Fruit fly (Drosophila melanogaster) whole organism, embryonic: Measurements from ENCODE around the gene CG9702.

Experiments
- Aef1 ChIP-seq: fragments of 200-800 bp; sonication (Bioruptor generic); IDR thresholded peaks from 3 replicates; pipeline ENCODE4 v1.3.6; 2022; ENCODE audit warnings: missing biosample characterization, missing genetic modification characterization
- CG1024 ChIP-seq: fragments of 200-800 bp; sonication (Bioruptor generic); IDR thresholded peaks from 2 replicates; pipeline ENCODE4 v1.3.6; 2022; ENCODE audit warnings: missing biosample characterization, missing genetic modification characterization
- CG10267 ChIP-seq: fragments of 200-800 bp; sonication (Bioruptor generic); optimal IDR thresholded peaks from 2 replicates; lab custom pipeline; 2018; ENCODE audit warnings: missing biosample characterization, mild to moderate bottlenecking, missing genetic modification characterization, moderate library complexity
- CG10565 ChIP-seq: fragments of 200-800 bp; sonication (Bioruptor generic); optimal IDR thresholded peaks from 3 replicates; lab custom pipeline; 2016; ENCODE audit warnings: missing biosample characterization, mild to moderate bottlenecking, missing genetic modification characterization
- CG11247 ChIP-seq: fragments of 200-800 bp; sonication (Bioruptor generic); IDR thresholded peaks from 2 replicates; pipeline ENCODE4 v1.3.6; 2022; ENCODE audit warnings: missing biosample characterization, missing genetic modification characterization
- CG12236 ChIP-seq: fragments of 200-800 bp; sonication (Bioruptor generic); optimal IDR thresholded peaks from 2 replicates; lab custom pipeline; 2016; ENCODE audit warnings: missing biosample characterization, missing genetic modification characterization
- CG14710 ChIP-seq: fragments of 200-800 bp; sonication (Bioruptor generic); optimal IDR thresholded peaks from 3 replicates; lab custom pipeline; 2019; ENCODE audit warnings: missing biosample characterization, mild to moderate bottlenecking, missing genetic modification characterization, moderate library complexity
- CG15011 ChIP-seq: fragments of 200-800 bp; sonication (Bioruptor generic); optimal IDR thresholded peaks from 3 replicates; lab custom pipeline; 2018; ENCODE audit warnings: missing biosample characterization, mild to moderate bottlenecking, missing genetic modification characterization
- CG15073 ChIP-seq: fragments of 200-800 bp; sonication (Bioruptor generic); optimal IDR thresholded peaks from 2 replicates; lab custom pipeline; 2016; ENCODE audit warnings: missing biosample characterization, missing genetic modification characterization
- CG18476 ChIP-seq: fragments of 200-800 bp; sonication (Bioruptor generic); optimal IDR thresholded peaks from 2 replicates; lab custom pipeline; 2016; ENCODE audit warnings: missing biosample characterization, mild to moderate bottlenecking, missing genetic modification characterization
- CG18599 ChIP-seq: fragments of 200-800 bp; sonication (Bioruptor generic); optimal IDR thresholded peaks from 3 replicates; lab custom pipeline; 2017; ENCODE audit warnings: missing biosample characterization, missing genetic modification characterization, mild to moderate bottlenecking, moderate library complexity, missing genetic modification reagents
- CG2129 ChIP-seq: fragments of 200-800 bp; sonication (Bioruptor generic); IDR thresholded peaks from 2 replicates; pipeline ENCODE4 v1.3.6; 2022; ENCODE audit warnings: missing biosample characterization, missing genetic modification characterization; ENCODE audit not compliant: partially characterized antibody
- CG2202 ChIP-seq: fragments of 200-800 bp; sonication (Bioruptor generic); optimal IDR thresholded peaks from 2 replicates; lab custom pipeline; 2018; ENCODE audit warnings: missing biosample characterization, mild to moderate bottlenecking, missing genetic modification characterization
- CG2875 ChIP-seq: fragments of 200-800 bp; sonication (Bioruptor generic); optimal IDR thresholded peaks from 2 replicates; lab custom pipeline; 2017; ENCODE audit warnings: missing biosample characterization, mild to moderate bottlenecking, missing genetic modification characterization, missing genetic modification reagents
- CG4404 ChIP-seq: fragments of 200-800 bp; sonication (Bioruptor generic); IDR thresholded peaks from 2 replicates; pipeline ENCODE4 v1.3.6; 2022; ENCODE audit warnings: missing biosample characterization, missing genetic modification characterization
- CG4617 ChIP-seq: fragments of 200-800 bp; sonication (Bioruptor generic); optimal IDR thresholded peaks from 3 replicates; lab custom pipeline; 2016; ENCODE audit warnings: missing biosample characterization, missing genetic modification characterization, borderline replicate concordance
- CG4707 ChIP-seq: fragments of 200-800 bp; sonication (Bioruptor generic); optimal IDR thresholded peaks from 2 replicates; lab custom pipeline; 2018; ENCODE audit warnings: missing biosample characterization, mild to moderate bottlenecking, missing genetic modification characterization, moderate library complexity
- CG6175 ChIP-seq: fragments of 200-800 bp; sonication (Bioruptor generic); IDR thresholded peaks from 3 replicates; pipeline ENCODE4 v1.3.6; 2022; ENCODE audit warnings: missing biosample characterization, missing genetic modification characterization
- CG6254 ChIP-seq: fragments of 200-800 bp; sonication (Bioruptor generic); optimal IDR thresholded peaks from 3 replicates; lab custom pipeline; 2017; ENCODE audit warnings: mild to moderate bottlenecking, missing biosample characterization, missing genetic modification reagents, missing genetic modification characterization
- CG6654 ChIP-seq: fragments of 200-800 bp; sonication (Bioruptor generic); optimal IDR thresholded peaks from 2 replicates; lab custom pipeline; 2017; ENCODE audit warnings: missing biosample characterization, mild to moderate bottlenecking, missing genetic modification characterization
- CG7745 ChIP-seq: fragments of 200-800 bp; sonication (Bioruptor generic); optimal IDR thresholded peaks from 2 replicates; lab custom pipeline; 2018; ENCODE audit warnings: missing biosample characterization, mild to moderate bottlenecking, missing genetic modification characterization, moderate library complexity
- CG8089 ChIP-seq: fragments of 200-800 bp; sonication (Bioruptor generic); optimal IDR thresholded peaks from 3 replicates; lab custom pipeline; 2016; ENCODE audit warnings: missing biosample characterization, missing genetic modification characterization
- CG8924 ChIP-seq: fragments of 200-800 bp; optimal IDR thresholded peaks from 3 replicates; lab custom pipeline; 2019; ENCODE audit warnings: missing biosample characterization, mild to moderate bottlenecking, missing genetic modification characterization, moderate library complexity
- Dad ChIP-seq: fragments of 200-800 bp; sonication (Bioruptor generic); optimal IDR thresholded peaks from 3 replicates; lab custom pipeline; 2016; ENCODE audit warnings: missing biosample characterization, missing genetic modification characterization
- ERR ChIP-seq: fragments of 200-800 bp; sonication (Bioruptor generic); optimal IDR thresholded peaks from 2 replicates; lab custom pipeline; 2016; ENCODE audit warnings: missing biosample characterization, missing genetic modification characterization
- HLH54F ChIP-seq: fragments of 200-800 bp; sonication (Bioruptor generic); optimal IDR thresholded peaks from 3 replicates; lab custom pipeline; 2016; ENCODE audit warnings: missing biosample characterization, missing genetic modification characterization
- MTF-1 ChIP-seq: fragments of 200-800 bp; sonication (Bioruptor generic); optimal IDR thresholded peaks from 2 replicates; lab custom pipeline; 2018; ENCODE audit warnings: missing biosample characterization, mild to moderate bottlenecking, missing genetic modification characterization, borderline replicate concordance
- Neu2 ChIP-seq: fragments of 200-800 bp; sonication (Bioruptor generic); optimal IDR thresholded peaks from 3 replicates; lab custom pipeline; 2016; ENCODE audit warnings: missing biosample characterization, missing genetic modification characterization, borderline replicate concordance
- Optix ChIP-seq: fragments of 200-800 bp; sonication (Bioruptor generic); IDR thresholded peaks from 3 replicates; pipeline ENCODE4 v1.3.6; 2022; ENCODE audit warnings: missing biosample characterization, missing genetic modification characterization
- Ravus ChIP-seq: fragments of 200-800 bp; sonication (Bioruptor generic); IDR thresholded peaks from 2 replicates; pipeline ENCODE4 v1.3.6; 2022; ENCODE audit warnings: missing biosample characterization, missing genetic modification characterization
- Sry-δ ChIP-seq: fragments of 200-800 bp; sonication (Bioruptor generic); optimal IDR thresholded peaks from 2 replicates; lab custom pipeline; 2016; ENCODE audit warnings: missing biosample characterization, missing genetic modification characterization
- ap ChIP-seq: fragments of 200-800 bp; sonication (Bioruptor generic); IDR thresholded peaks from 2 replicates; pipeline ENCODE4 v1.3.6; 2022; ENCODE audit warnings: missing biosample characterization, missing genetic modification characterization
- ara ChIP-seq: fragments of 200-800 bp; sonication (Bioruptor generic); IDR thresholded peaks from 2 replicates; pipeline ENCODE4 v1.3.6; 2022; ENCODE audit warnings: missing biosample characterization, missing genetic modification characterization
- ato ChIP-seq: fragments of 200-800 bp; sonication (Bioruptor generic); IDR thresholded peaks from 2 replicates; pipeline ENCODE4 v1.3.6; 2022; ENCODE audit warnings: missing biosample characterization, missing genetic modification characterization; ENCODE audit not compliant: partially characterized antibody
- bowl ChIP-seq: fragments of 200-800 bp; sonication (Bioruptor generic); IDR thresholded peaks from 2 replicates; pipeline ENCODE4 v1.3.6; 2022; ENCODE audit warnings: missing biosample characterization, missing genetic modification characterization
- br ChIP-seq: fragments of >200 bp; optimal IDR thresholded peaks from 2 replicates; lab custom pipeline; 2017
- cas ChIP-seq: fragments of 200-800 bp; sonication (Bioruptor generic); IDR thresholded peaks from 2 replicates; pipeline ENCODE4 v1.3.6; 2022; ENCODE audit warnings: missing biosample characterization, missing genetic modification characterization
- en ChIP-seq: fragments of 200-800 bp; sonication (Bioruptor generic); optimal IDR thresholded peaks from 2 replicates; lab custom pipeline; 2016; ENCODE audit warnings: missing biosample characterization, missing genetic modification characterization
- eve ChIP-seq, 2 experiments: fragments of >200 bp; optimal IDR thresholded peaks; 2 replicates each; lab custom pipeline; 2017; ENCODE audit warnings: missing biosample characterization in 2 of 2, missing genetic modification characterization in 2 of 2
- eyg ChIP-seq: fragments of 200-800 bp; sonication (Bioruptor generic); optimal IDR thresholded peaks from 3 replicates; lab custom pipeline; 2016; ENCODE audit warnings: missing biosample characterization, missing genetic modification characterization
- gcm ChIP-seq: fragments of 200-800 bp; sonication (Bioruptor generic); optimal IDR thresholded peaks from 2 replicates; lab custom pipeline; 2019; ENCODE audit warnings: missing biosample characterization, mild to moderate bottlenecking, missing genetic modification characterization, moderate library complexity
- ham ChIP-seq: fragments of 200-800 bp; sonication (Bioruptor generic); IDR thresholded peaks from 2 replicates; pipeline ENCODE4 v1.3.6; 2022; ENCODE audit warnings: missing biosample characterization, missing genetic modification characterization
- lola ChIP-seq, 3 experiments: fragments of >200 bp in 2 of 3; fragments of 200-800 bp in 1 of 3; sonication (Bioruptor generic) in 1 of 3; optimal IDR thresholded peaks; 2 replicates each; lab custom pipeline; 2017 to 2019; ENCODE audit warnings: missing biosample characterization in 3 of 3, missing genetic modification characterization in 3 of 3, mild to moderate bottlenecking in 1 of 3, moderate library complexity in 1 of 3
- onecut ChIP-seq: fragments of 200-800 bp; sonication (Bioruptor generic); IDR thresholded peaks from 2 replicates; pipeline ENCODE4 v1.3.6; 2022; ENCODE audit warnings: missing biosample characterization, missing genetic modification characterization
- salm ChIP-seq: fragments of 200-800 bp; sonication (Bioruptor generic); optimal IDR thresholded peaks from 2 replicates; lab custom pipeline; 2018; ENCODE audit warnings: missing biosample characterization, mild to moderate bottlenecking, missing genetic modification characterization
- sima ChIP-seq: fragments of 200-800 bp; sonication (Bioruptor generic); optimal IDR thresholded peaks from 2 replicates; lab custom pipeline; 2016; ENCODE audit warnings: missing biosample characterization, missing genetic modification characterization
- tin ChIP-seq: fragments of 200-800 bp; sonication (Bioruptor generic); optimal IDR thresholded peaks from 3 replicates; lab custom pipeline; 2016; ENCODE audit warnings: missing biosample characterization, missing genetic modification characterization
- vvl ChIP-seq: fragments of 200-800 bp; sonication (Bioruptor generic); IDR thresholded peaks from 2 replicates; pipeline ENCODE4 v1.3.6; 2022; ENCODE audit warnings: missing biosample characterization, missing genetic modification characterization
- zfh1 ChIP-seq: fragments of 200-800 bp; sonication (Bioruptor generic); IDR thresholded peaks from 3 replicates; pipeline ENCODE4 v1.3.6; 2022; ENCODE audit warnings: missing biosample characterization, missing genetic modification characterization

Gene CG9702

DNA sequence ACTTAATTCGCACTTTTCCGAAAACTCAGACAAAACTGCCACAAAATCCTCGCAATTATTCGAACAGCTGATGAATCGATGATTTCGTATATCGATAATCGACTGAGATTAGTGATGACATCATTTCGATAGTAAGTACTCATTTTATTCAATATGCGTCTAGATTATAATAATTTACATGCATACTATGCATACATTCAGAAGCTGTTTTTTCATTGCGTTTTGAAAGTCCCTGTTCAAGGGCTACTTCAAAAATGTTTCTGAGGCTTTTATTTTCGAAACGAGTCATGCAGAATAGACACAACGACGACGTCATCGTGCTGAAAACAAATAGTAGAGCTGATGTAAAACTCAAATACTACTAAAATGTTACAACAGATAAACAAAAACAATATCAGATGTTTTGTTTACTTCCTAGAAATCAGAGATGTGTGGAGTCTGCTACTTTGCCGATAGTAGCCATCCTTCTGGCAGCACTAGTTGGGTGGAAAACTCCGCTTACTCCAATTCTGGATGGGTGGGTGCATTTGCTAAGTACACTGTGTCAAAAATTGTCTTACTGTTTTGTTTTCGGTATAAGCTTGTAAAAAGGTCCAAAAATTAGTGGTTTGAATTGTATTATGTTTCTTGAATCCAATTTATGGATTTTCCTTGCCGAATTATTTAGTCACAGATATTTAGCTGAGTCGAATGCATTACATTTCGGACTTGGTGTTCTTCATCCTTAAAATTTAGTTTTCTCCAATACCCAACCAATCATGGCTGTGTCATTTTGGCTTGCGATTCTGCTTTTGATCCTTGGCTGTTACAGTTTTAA is 22.4 kb downstream of the CG9702 start, which contains the start of the genes CG2246 and CG31021 (continued):
- TF ChIP-seq zfh1 (GFP tag; lab: Robert Waterston, UW) (peak; percentile 37; the same call in 2 of the 3 replicates), sima (GFP tag; lab: Kevin White, UChicago) (no peak), en (GFP tag; lab: Kevin White, UChicago) (no peak), ERR (GFP tag; lab: Kevin White, UChicago) (peak; percentile 30), lola (GFP tag; optimal IDR thresholded peaks at IDR 0.05; lab: Kevin White, UChicago) (peak in 1 of 3 experiments; percentile 52), CG2129 (GFP tag; lab: Robert Waterston, UW) (peak; percentile 51), Aef1 (GFP tag; lab: Robert Waterston, UW) (peak; percentile 43; the same call in 2 of the 3 replicates), cas (GFP tag; lab: Robert Waterston, UW) (no peak), CG15073 (GFP tag; lab: Kevin White, UChicago) (no peak), CG4707 (GFP tag; lab: Kevin White, UChicago) (no peak), eyg (GFP tag; lab: Kevin White, UChicago) (no peak), Neu2 (GFP tag; lab: Kevin White, UChicago) (no peak), ham (GFP tag; lab: Robert Waterston, UW) (no peak), CG2202 (tag; lab: Kevin White, UChicago) (no peak), CG18599 (no peak), CG8924 (peak; percentile 71), CG10267 (tag; lab: Kevin White, UChicago) (peak; percentile 53), ato (peak; percentile 76), ara (GFP tag; lab: Robert Waterston, UW) (peak; percentile 42; the same call in 1 of the 2 replicates), Optix (GFP tag; lab: Robert Waterston, UW) (no peak), ap (GFP tag; lab: Robert Waterston, UW) (no peak), Sry-δ (GFP tag; lab: Kevin White, UChicago) (peak; percentile 99), CG10565 (GFP tag; lab: Kevin White, UChicago) (no peak), CG14710 (tag; lab: Kevin White, UChicago) (peak; percentile 73), HLH54F (GFP tag; lab: Kevin White, UChicago) (peak; percentile 72), Ravus (GFP tag; lab: Robert Waterston, UW) (no peak), br (lab: Kevin White, UChicago) (no peak), CG7745 (tag; lab: Kevin White, UChicago) (no peak), gcm (no peak), CG4617 (peak; percentile 54), onecut (GFP tag; lab: Robert Waterston, UW) (no peak), CG15011 (GFP tag; lab: Kevin White, UChicago) (no peak), CG18476 (GFP tag; lab: Kevin White, UChicago) (peak; percentile 2), CG11247 (GFP tag; lab: Robert Waterston, UW) (peak; percentile 54; the same call in 1 of the 2 replicates), CG6654 (GFP tag; lab: Kevin White, UChicago) (no peak), CG8089 (no peak), CG6175 (GFP tag; lab: Robert Waterston, UW) (0 out of 3 replicates have a peak, but pooled peaks have one; percentile 33), CG12236 (no peak), CG2875 (GFP tag; lab: Kevin White, UChicago) (no peak), salm (tag; lab: Kevin White, UChicago) (no peak), vvl (GFP tag; lab: Robert Waterston, UW) (peak; percentile 80; the same call in 1 of the 2 replicates), CG6254 (no peak), Dad (GFP tag; lab: Kevin White, UChicago) (peak; percentile 57), MTF-1 (no peak), tin (GFP tag; lab: Kevin White, UChicago) (peak; percentile 58), eve (GFP tag; optimal IDR thresholded peaks at IDR 0.05; lab: Kevin White, UChicago) (peak in 1 of 2 experiments; percentile 55), CG1024 (GFP tag; lab: Robert Waterston, UW) (no peak), bowl (GFP tag; lab: Robert Waterston, UW) (no peak), CG4404 (GFP tag; lab: Robert Waterston, UW) (no peak)
